Worm (Caenorhabditis elegans) whole organism, midembryonic: Measurements from ENCODE around the gene ZC477.7.

Source experiments
- cog-1 ChIP-seq: sonication (generic microtip); optimal IDR thresholded peaks from 2 replicates; lab custom pipeline; 2016; ENCODE audit warnings: missing genetic modification characterization, missing compliant biosample characterization
- flt-1 ChIP-seq: fragments of 200-800 bp; sonication (Bioruptor generic); IDR thresholded peaks from 2 replicates; pipeline ENCODE4 v1.3.6; 2022; ENCODE audit warnings: missing genetic modification characterization, missing compliant biosample characterization
- klf-2 ChIP-seq: fragments of 200-800 bp; sonication (Bioruptor generic); conservative IDR thresholded peaks from 2 replicates; pipeline ENCODE4 v1.3.6; 2022; ENCODE audit warnings: missing genetic modification reagents, missing genetic modification characterization, missing compliant biosample characterization
- tab-1 ChIP-seq: fragments of 200-800 bp; sonication (Bioruptor generic); IDR thresholded peaks from 2 replicates; pipeline ENCODE4 v1.3.6; 2022; ENCODE audit warnings: missing genetic modification characterization, missing compliant biosample characterization
- ztf-23 ChIP-seq: fragments of 200-800 bp; sonication (Bioruptor generic); IDR thresholded peaks from 2 replicates; pipeline ENCODE4 v1.3.6; 2022; ENCODE audit warnings: missing genetic modification reagents, missing genetic modification characterization, missing compliant biosample characterization

ce11 chrIV:7083382-7083784 lies 27.9 kb downstream of the ZC477.7 start, which contains the start of gene Y43B11AR.3:
- TF ChIP-seq tab-1 (GFP tag; lab: Robert Waterston, UW) = no peak
- peak; percentile 32; the same call in 1 of the 2 replicates for TF ChIP-seq flt-1 (GFP tag; lab: Robert Waterston, UW)
- no peak for TF ChIP-seq klf-2 (GFP tag; lab: Robert Waterston, UW)
- TF ChIP-seq ztf-23 (GFP tag; lab: Robert Waterston, UW) = no peak
- no peak for TF ChIP-seq cog-1
